Fruit fly (Drosophila melanogaster) whole organism, embryonic: ENCODE data around the gene CG6689.

Experiments
- CG10654 ChIP-seq: fragments of 200-800 bp; sonication (Bioruptor generic); optimal IDR thresholded peaks from 2 replicates; lab custom pipeline; 2016; ENCODE audit warnings: missing biosample characterization, missing genetic modification characterization
- CG11247 ChIP-seq: fragments of 200-800 bp; sonication (Bioruptor generic); IDR thresholded peaks from 2 replicates; pipeline ENCODE4 v1.3.6; 2022; ENCODE audit warnings: missing biosample characterization, missing genetic modification characterization
- CG12236 ChIP-seq: fragments of 200-800 bp; sonication (Bioruptor generic); optimal IDR thresholded peaks from 2 replicates; lab custom pipeline; 2016; ENCODE audit warnings: missing biosample characterization, missing genetic modification characterization
- CG1233 ChIP-seq: fragments of 200-800 bp; sonication (Bioruptor generic); optimal IDR thresholded peaks from 4 replicates; lab custom pipeline; 2018; ENCODE audit warnings: missing biosample characterization, mild to moderate bottlenecking, missing genetic modification characterization
- CG13123 ChIP-seq: fragments of 200-800 bp; sonication (Bioruptor generic); optimal IDR thresholded peaks from 2 replicates; lab custom pipeline; 2016; ENCODE audit warnings: missing biosample characterization, missing genetic modification characterization
- CG13296 ChIP-seq: fragments of 200-800 bp; sonication (Bioruptor generic); optimal IDR thresholded peaks from 3 replicates; lab custom pipeline; 2018; ENCODE audit warnings: missing biosample characterization, mild to moderate bottlenecking, missing genetic modification characterization
- CG13894 ChIP-seq: fragments of 200-800 bp; sonication (Bioruptor generic); optimal IDR thresholded peaks from 3 replicates; lab custom pipeline; 2018; ENCODE audit warnings: missing biosample characterization, mild to moderate bottlenecking, missing genetic modification characterization, moderate library complexity
- CG14050 ChIP-seq: fragments of 200-800 bp; sonication (Bioruptor generic); IDR thresholded peaks from 3 replicates; pipeline ENCODE4 v1.3.6; 2022; ENCODE audit warnings: missing biosample characterization, missing genetic modification characterization
- CG17802 ChIP-seq: fragments of 200-800 bp; sonication (Bioruptor generic); optimal IDR thresholded peaks from 2 replicates; lab custom pipeline; 2018; ENCODE audit warnings: missing biosample characterization, mild to moderate bottlenecking, missing genetic modification characterization, moderate library complexity
- CG1792 ChIP-seq: fragments of 200-800 bp; sonication (Bioruptor generic); optimal IDR thresholded peaks from 2 replicates; lab custom pipeline; 2016; ENCODE audit warnings: missing biosample characterization, missing genetic modification characterization
- CG2116 ChIP-seq: fragments of 200-800 bp; sonication (Bioruptor generic); optimal IDR thresholded peaks from 3 replicates; lab custom pipeline; 2018; ENCODE audit warnings: missing biosample characterization, mild to moderate bottlenecking, missing genetic modification characterization
- CG30431 ChIP-seq: fragments of 200-800 bp; sonication (Bioruptor generic); optimal IDR thresholded peaks from 2 replicates; lab custom pipeline; 2017; ENCODE audit warnings: missing biosample characterization, missing genetic modification characterization
- CG31365 ChIP-seq: fragments of 200-800 bp; sonication (Bioruptor generic); optimal IDR thresholded peaks from 2 replicates; lab custom pipeline; 2018; ENCODE audit warnings: missing biosample characterization, mild to moderate bottlenecking, missing genetic modification characterization
- CG42726 ChIP-seq: fragments of 200-800 bp; sonication (Bioruptor generic); IDR thresholded peaks from 2 replicates; pipeline ENCODE4 v1.3.6; 2022; ENCODE audit warnings: missing biosample characterization, missing genetic modification characterization; ENCODE audit not compliant: partially characterized antibody
- CG4424 ChIP-seq: fragments of 200-800 bp; sonication (Bioruptor generic); optimal IDR thresholded peaks from 3 replicates; lab custom pipeline; 2016; ENCODE audit warnings: missing biosample characterization, missing genetic modification characterization
- CG4854 ChIP-seq: fragments of 200-800 bp; sonication (Bioruptor generic); optimal IDR thresholded peaks from 2 replicates; lab custom pipeline; 2016; ENCODE audit warnings: missing biosample characterization, missing genetic modification characterization, inconsistent platforms
- CG7372 ChIP-seq: fragments of 200-800 bp; sonication (Bioruptor generic); IDR thresholded peaks from 2 replicates; pipeline ENCODE4 v1.3.6; 2022; ENCODE audit warnings: missing biosample characterization, missing genetic modification characterization
- CG7987 ChIP-seq: fragments of 200-800 bp; sonication (Bioruptor generic); optimal IDR thresholded peaks from 2 replicates; lab custom pipeline; 2018; ENCODE audit warnings: missing biosample characterization, mild to moderate bottlenecking, missing genetic modification characterization, moderate library complexity
- CG8281 ChIP-seq: fragments of 200-800 bp; sonication (Bioruptor generic); optimal IDR thresholded peaks from 2 replicates; lab custom pipeline; 2018; ENCODE audit warnings: missing biosample characterization, mild to moderate bottlenecking, missing genetic modification characterization, moderate library complexity
- CG8478 ChIP-seq: fragments of >200 bp; optimal IDR thresholded peaks from 2 replicates; lab custom pipeline; 2018
- CG8944 ChIP-seq: fragments of 200-800 bp; sonication (Bioruptor generic); optimal IDR thresholded peaks from 3 replicates; lab custom pipeline; 2016; ENCODE audit warnings: missing biosample characterization, missing genetic modification characterization
- Dek ChIP-seq: fragments of 200-800 bp; sonication (Bioruptor generic); optimal IDR thresholded peaks from 3 replicates; lab custom pipeline; 2019; ENCODE audit warnings: missing biosample characterization, mild to moderate bottlenecking, missing genetic modification characterization, moderate library complexity
- Dip3 ChIP-seq: fragments of 200-800 bp; sonication (Bioruptor generic); optimal IDR thresholded peaks from 3 replicates; lab custom pipeline; 2016; ENCODE audit warnings: missing biosample characterization, missing genetic modification characterization
- Dp ChIP-seq: fragments of 200-800 bp; sonication (Bioruptor generic); optimal IDR thresholded peaks from 2 replicates; lab custom pipeline; 2018; ENCODE audit warnings: missing biosample characterization, mild to moderate bottlenecking, missing genetic modification characterization, moderate library complexity
- E2f2 ChIP-seq: fragments of 200-800 bp; sonication (Bioruptor generic); IDR thresholded peaks from 2 replicates; pipeline ENCODE4 v1.3.6; 2022; ENCODE audit warnings: missing biosample characterization, missing genetic modification characterization
- Gug ChIP-seq: fragments of 200-800 bp; sonication (Bioruptor generic); IDR thresholded peaks from 4 replicates; pipeline ENCODE4 v1.3.6; 2022; ENCODE audit warnings: missing biosample characterization, missing genetic modification characterization
- HLH4C ChIP-seq: fragments of 200-800 bp; sonication (Bioruptor generic); IDR thresholded peaks from 3 replicates; pipeline ENCODE4 v1.3.6; 2022; ENCODE audit warnings: missing biosample characterization, missing genetic modification characterization; ENCODE audit not compliant: partially characterized antibody
- Lhr ChIP-seq: fragments of 200-800 bp; sonication (Bioruptor generic); optimal IDR thresholded peaks from 3 replicates; lab custom pipeline; 2017; ENCODE audit warnings: mild to moderate bottlenecking, missing biosample characterization, missing genetic modification reagents, missing genetic modification characterization
- MESR4 ChIP-seq: fragments of 200-800 bp; sonication (Bioruptor generic); optimal IDR thresholded peaks from 2 replicates; lab custom pipeline; 2018; ENCODE audit warnings: missing biosample characterization, mild to moderate bottlenecking, missing genetic modification characterization, moderate library complexity
- Poxn ChIP-seq: fragments of 200-800 bp; sonication (Bioruptor generic); IDR thresholded peaks from 2 replicates; pipeline ENCODE4 v1.3.6; 2022; ENCODE audit warnings: missing biosample characterization, missing genetic modification characterization
- Xrp1 ChIP-seq: fragments of 200-800 bp; sonication (Bioruptor generic); IDR thresholded peaks from 2 replicates; pipeline ENCODE4 v1.3.6; 2022; ENCODE audit warnings: missing biosample characterization, missing genetic modification characterization
- bbx ChIP-seq: fragments of 200-800 bp; sonication (Bioruptor generic); IDR thresholded peaks from 2 replicates; pipeline ENCODE4 v1.3.6; 2022; ENCODE audit warnings: missing biosample characterization, missing genetic modification characterization; ENCODE audit not compliant: partially characterized antibody
- croc ChIP-seq: fragments of 200-800 bp; sonication (Bioruptor generic); conservative IDR thresholded peaks from 3 replicates; pipeline ENCODE4 v1.3.6; 2022; ENCODE audit warnings: missing biosample characterization, missing genetic modification characterization
- dm ChIP-seq: fragments of 200-800 bp; sonication (Bioruptor generic); optimal IDR thresholded peaks from 3 replicates; lab custom pipeline; 2016; ENCODE audit warnings: missing biosample characterization, missing genetic modification characterization
- gsb-n ChIP-seq: fragments of 200-800 bp; sonication (Bioruptor generic); optimal IDR thresholded peaks from 3 replicates; lab custom pipeline; 2018; ENCODE audit warnings: missing biosample characterization, mild to moderate bottlenecking, missing genetic modification characterization
- hkb ChIP-seq, 2 experiments: fragments of 200-800 bp in 1 of 2; fragments of >200 bp in 1 of 2; sonication (Bioruptor generic) in 1 of 2; IDR thresholded peaks in 1 of 2; optimal IDR thresholded peaks in 1 of 2; 2 replicates each; pipeline versions ENCODE4 v1.3.6 to Lab custom; 2017 to 2022; ENCODE audit warnings: missing biosample characterization in 1 of 2, missing genetic modification characterization in 1 of 2
- ind ChIP-seq: fragments of 200-800 bp; sonication (Bioruptor generic); optimal IDR thresholded peaks from 3 replicates; lab custom pipeline; 2016; ENCODE audit warnings: missing biosample characterization, missing genetic modification characterization
- ken ChIP-seq: fragments of 200-800 bp; sonication (Bioruptor generic); IDR thresholded peaks from 3 replicates; pipeline ENCODE4 v1.3.6; 2022; ENCODE audit warnings: missing biosample characterization, missing genetic modification characterization
- maf-S ChIP-seq: fragments of 200-800 bp; sonication (Bioruptor generic); optimal IDR thresholded peaks from 2 replicates; lab custom pipeline; 2016; ENCODE audit warnings: missing biosample characterization, missing genetic modification characterization
- mirr ChIP-seq: fragments of 200-800 bp; sonication (Bioruptor generic); optimal IDR thresholded peaks from 3 replicates; lab custom pipeline; 2018; ENCODE audit warnings: missing biosample characterization, mild to moderate bottlenecking, missing genetic modification characterization
- pho ChIP-seq: fragments of 200-800 bp; sonication (Bioruptor generic); optimal IDR thresholded peaks from 2 replicates; lab custom pipeline; 2016; ENCODE audit warnings: missing biosample characterization, missing genetic modification characterization
- prd ChIP-seq, 3 experiments: fragments of >200 bp in 2 of 3; fragments of 200-800 bp in 1 of 3; sonication (Bioruptor generic) in 1 of 3; optimal IDR thresholded peaks in 2 of 3; IDR thresholded peaks in 1 of 3; 2 replicates in 2 of 3; 3 replicates in 1 of 3; pipeline versions ENCODE4 v1.3.6 to Lab custom; 2017 to 2022; ENCODE audit warnings: missing biosample characterization in 1 of 3, missing genetic modification characterization in 1 of 3
- run ChIP-seq: fragments of 200-800 bp; sonication (Bioruptor generic); optimal IDR thresholded peaks from 3 replicates; lab custom pipeline; 2018; ENCODE audit warnings: missing biosample characterization, mild to moderate bottlenecking, missing genetic modification characterization
- sens ChIP-seq: fragments of 200-800 bp; sonication (Bioruptor generic); peaks from one replicate; lab custom pipeline; 2016; ENCODE audit warnings: missing biosample characterization, missing genetic modification characterization
- sisA ChIP-seq: fragments of 200-800 bp; sonication (Bioruptor generic); IDR thresholded peaks from 2 replicates; pipeline ENCODE4 v1.3.6; 2022; ENCODE audit warnings: missing biosample characterization, missing genetic modification characterization
- tio ChIP-seq: fragments of 200-800 bp; sonication (Bioruptor generic); optimal IDR thresholded peaks from 2 replicates; lab custom pipeline; 2017; ENCODE audit warnings: missing biosample characterization, missing genetic modification characterization, inconsistent platforms
- zf30C ChIP-seq: fragments of 200-800 bp; sonication (Bioruptor generic); optimal IDR thresholded peaks from 3 replicates; lab custom pipeline; 2018; ENCODE audit warnings: missing biosample characterization, mild to moderate bottlenecking, missing genetic modification characterization
- zfh1 ChIP-seq: fragments of 200-800 bp; sonication (Bioruptor generic); IDR thresholded peaks from 3 replicates; pipeline ENCODE4 v1.3.6; 2022; ENCODE audit warnings: missing biosample characterization, missing genetic modification characterization

CG6689 gene

dm6 chr3R:11221437-11222230, 1.8 kb upstream of the CG6689 start, which contains the start of the genes CG6693 and RpL3 (continued):
- TF ChIP-seq CG13123 (GFP tag; lab: Kevin White, UChicago) (peak; percentile 49), CG4424 (peak; percentile 56), tio (GFP tag; lab: Kevin White, UChicago) (no peak), Dp (GFP tag; lab: Kevin White, UChicago) (peak; percentile 79), CG7372 (GFP tag; lab: Robert Waterston, UW) (no peak), mirr (GFP tag; lab: Kevin White, UChicago) (peak; percentile 90), sisA (no peak), CG1233 (GFP tag; lab: Kevin White, UChicago) (peak; percentile 79), prd (optimal IDR thresholded peaks at IDR 0.05; lab: Kevin White, UChicago) (no peak), prd (GFP tag; IDR thresholded peaks at IDR 0.05; lab: Robert Waterston, UW) (peak; percentile 43; the same call in 2 of the 3 replicates), maf-S (GFP tag; lab: Kevin White, UChicago) (no peak), gsb-n (tag; lab: Kevin White, UChicago) (peak; percentile 76), Poxn (no peak), CG1792 (no peak), Dip3 (peak; percentile 44), CG11247 (GFP tag; lab: Robert Waterston, UW) (peak; percentile 73), zf30C (GFP tag; lab: Kevin White, UChicago) (no peak), CG7987 (GFP tag; lab: Kevin White, UChicago) (peak; percentile 95), CG13894 (tag; lab: Kevin White, UChicago) (peak; percentile 91), Gug (GFP tag; lab: Robert Waterston, UW) (peak; percentile 20; the same call in 1 of the 4 replicates), ken (GFP tag; lab: Robert Waterston, UW) (peak; percentile 58; the same call in 2 of the 3 replicates), CG17802 (tag; lab: Kevin White, UChicago) (peak; percentile 23), HLH4C (GFP tag; lab: Robert Waterston, UW) (peak; percentile 28; the same call in 2 of the 3 replicates), CG42726 (peak; percentile 77; the same call in 1 of the 2 replicates), CG30431 (GFP tag; lab: Kevin White, UChicago) (no peak), Dek (tag; lab: Kevin White, UChicago) (peak; percentile 70), CG10654 (peak; percentile 57), MESR4 (GFP tag; lab: Kevin White, UChicago) (peak; percentile 98), bbx (GFP tag; lab: Robert Waterston, UW) (peak; percentile 63; the same call in 1 of the 2 replicates), sens (GFP tag; lab: Kevin White, UChicago) (peak; percentile 97), croc (GFP tag; lab: Robert Waterston, UW) (no peak), pho (peak; percentile 47), run (tag; lab: Kevin White, UChicago) (peak; percentile 57), Xrp1 (GFP tag; lab: Robert Waterston, UW) (peak; percentile 44), CG12236 (GFP tag; lab: Kevin White, UChicago) (peak; percentile 57), CG14050 (GFP tag; lab: Robert Waterston, UW) (peak; percentile 40; the same call in 2 of the 3 replicates), CG8478 (lab: Kevin White, UChicago) (peak; percentile 69), CG2116 (GFP tag; lab: Kevin White, UChicago) (peak; percentile 70), hkb (optimal IDR thresholded peaks at IDR 0.05; lab: Kevin White, UChicago) (peak; percentile 93), hkb (GFP tag; IDR thresholded peaks at IDR 0.05; lab: Robert Waterston, UW) (peak; percentile 67), E2f2 (GFP tag; lab: Robert Waterston, UW) (peak; percentile 82), CG4854 (GFP tag; lab: Kevin White, UChicago) (peak; percentile 76), CG8944 (GFP tag; lab: Kevin White, UChicago) (peak; percentile 4), CG31365 (peak; percentile 85), Lhr (GFP tag; lab: Kevin White, UChicago) (peak; percentile 97), dm (GFP tag; lab: Kevin White, UChicago) (peak; percentile 88), CG8281 (tag; lab: Kevin White, UChicago) (peak; percentile 30), zfh1 (GFP tag; lab: Robert Waterston, UW) (peak; percentile 72), ind (peak; percentile 32), CG13296 (peak; percentile 91)
